Worm (Caenorhabditis elegans): ENCODE results near the gene clhm-1.

DNA sequence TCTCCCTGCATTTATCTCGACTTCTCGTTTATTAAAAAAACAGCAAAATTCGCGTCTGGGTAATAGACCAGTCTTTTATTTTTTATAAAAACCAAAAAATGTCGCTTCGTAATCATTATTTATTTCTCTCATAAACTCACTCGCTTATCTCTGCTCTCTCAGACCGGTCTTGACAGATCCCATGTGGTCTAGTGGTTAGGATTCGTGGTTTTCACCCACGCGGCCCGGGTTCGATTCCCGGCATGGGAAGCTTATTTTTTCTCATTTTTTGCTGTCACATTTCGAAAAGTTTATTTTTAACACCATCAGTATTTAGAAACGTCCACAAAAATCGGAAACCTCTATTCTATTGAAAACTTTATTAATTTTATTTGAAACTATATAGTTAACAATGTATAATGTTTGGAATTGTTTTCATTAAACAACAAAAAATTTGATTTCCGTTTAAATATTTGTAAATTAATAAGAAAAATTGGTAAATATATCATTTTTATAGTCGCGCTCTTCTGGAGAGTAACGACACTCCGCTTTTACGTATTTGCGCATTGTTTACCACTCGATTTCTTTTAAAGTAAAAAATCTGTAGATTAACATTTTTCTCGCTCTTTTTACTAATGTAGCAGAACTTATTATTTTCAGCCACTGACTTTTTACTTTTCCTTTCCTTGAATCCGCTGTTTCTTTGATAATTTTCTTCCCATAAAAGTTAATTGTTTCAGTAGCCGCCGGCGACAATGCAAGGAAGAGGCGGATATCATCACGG, 27.4 kb upstream of the clhm-1 start, which contains the start of gene hrpl-1:
- TF ChIP-seq ztf-25 (GFP tag; IDR thresholded peaks at IDR 0.05) (no peak), ama-1 (optimal IDR thresholded peaks at IDR 0.05) (no peak), ama-1 (GFP tag; optimal IDR thresholded peaks at IDR 0.05) (no peak), unc-62 (GFP tag; optimal IDR thresholded peaks at IDR 0.05) (no peak), F52B5.7 (tag; optimal IDR thresholded peaks at IDR 0.05) (no peak), snpc-4 (GFP tag; optimal IDR thresholded peaks at IDR 0.05) (no peak), snpc-4 (tag; optimal IDR thresholded peaks at IDR 0.05) (peak in 1 of 4 experiments; percentile 11), dpl-1 (GFP tag; optimal IDR thresholded peaks at IDR 0.05) (no peak), bed-2 (GFP tag; IDR thresholded peaks at IDR 0.05) (no peak)
